Worm (Caenorhabditis elegans) whole organism, L3 larva: ENCODE measurements around the gene C02G6.2.

ENCODE experiments used
- ceh-82 ChIP-seq: fragments of 150-350 bp; optimal IDR thresholded peaks from 2 replicates; lab custom pipeline; 2014; ENCODE audit warnings: missing biosample characterization, missing genetic modification characterization
- ceh-9 ChIP-seq: sonication (generic microtip); optimal IDR thresholded peaks from 2 replicates; lab custom pipeline; 2018; ENCODE audit warnings: missing biosample characterization, missing genetic modification characterization
- daf-12 ChIP-seq: fragments of 150-350 bp; optimal IDR thresholded peaks from 2 replicates; lab custom pipeline; 2014; ENCODE audit warnings: missing biosample characterization, missing genetic modification reagents, missing genetic modification characterization
- elt-1 ChIP-seq: fragments of 150-350 bp; optimal IDR thresholded peaks from 2 replicates; lab custom pipeline; 2014; ENCODE audit warnings: missing biosample characterization, missing genetic modification characterization
- elt-3 ChIP-seq, 3 experiments: fragments of 150-350 bp in 1 of 3; sonication (generic microtip) in 2 of 3; optimal IDR thresholded peaks; 2 replicates in 2 of 3; 4 replicates in 1 of 3; lab custom pipeline; 2014 to 2017; ENCODE audit warnings: missing biosample characterization in 3 of 3, missing genetic modification characterization in 3 of 3
- eor-1 ChIP-seq, 2 experiments: fragments of 150-350 bp; optimal IDR thresholded peaks; 2 replicates each; lab custom pipeline; 2014 to 2018; ENCODE audit warnings: missing biosample characterization in 2 of 2, missing genetic modification characterization in 2 of 2
- fkh-10 ChIP-seq: sonication (generic microtip); optimal IDR thresholded peaks from 2 replicates; lab custom pipeline; 2017; ENCODE audit warnings: missing biosample characterization, missing genetic modification reagents, missing genetic modification characterization
- fkh-2 ChIP-seq: fragments of 150-350 bp; optimal IDR thresholded peaks from 2 replicates; lab custom pipeline; 2014; ENCODE audit warnings: missing biosample characterization, missing genetic modification reagents, missing genetic modification characterization
- hmg-11 ChIP-seq: sonication (generic microtip); optimal IDR thresholded peaks from 2 replicates; lab custom pipeline; 2016; ENCODE audit warnings: missing genetic modification characterization, missing compliant biosample characterization
- jun-1 ChIP-seq: fragments of 150-350 bp; optimal IDR thresholded peaks from 2 replicates; lab custom pipeline; 2014; ENCODE audit warnings: missing biosample characterization, missing genetic modification reagents, missing genetic modification characterization
- lin-15B ChIP-seq: fragments of 150-350 bp; optimal IDR thresholded peaks from 2 replicates; lab custom pipeline; 2014; ENCODE audit warnings: missing biosample characterization, missing genetic modification characterization
- mml-1 ChIP-seq: fragments of 150-350 bp; sonication (generic microtip); optimal IDR thresholded peaks from 3 replicates; lab custom pipeline; 2014; ENCODE audit warnings: missing biosample characterization, missing genetic modification characterization
- nfya-1 ChIP-seq: sonication (generic microtip); optimal IDR thresholded peaks from 2 replicates; lab custom pipeline; 2017; ENCODE audit warnings: missing genetic modification characterization, mild to moderate bottlenecking, missing compliant biosample characterization, antibody characterized with exemption, moderate library complexity; ENCODE audit not compliant: insufficient read depth
- nhr-11 ChIP-seq: fragments of 150-350 bp; optimal IDR thresholded peaks from 2 replicates; lab custom pipeline; 2014; ENCODE audit warnings: missing biosample characterization, missing genetic modification characterization
- nhr-237 ChIP-seq: fragments of 150-350 bp; optimal IDR thresholded peaks from 2 replicates; lab custom pipeline; 2014; ENCODE audit warnings: missing biosample characterization, missing genetic modification characterization
- nhr-76 ChIP-seq: fragments of 150-350 bp; sonication (generic microtip); optimal IDR thresholded peaks from 5 replicates; lab custom pipeline; 2014; ENCODE audit warnings: missing biosample characterization, missing genetic modification characterization
- skn-1 ChIP-seq: fragments of 150-350 bp; optimal IDR thresholded peaks from 2 replicates; lab custom pipeline; 2014; ENCODE audit warnings: missing biosample characterization, missing genetic modification characterization
- snpc-4 ChIP-seq: fragments of 150-350 bp; optimal IDR thresholded peaks from 2 replicates; lab custom pipeline; 2014; ENCODE audit warnings: missing biosample characterization, missing genetic modification characterization
- ztf-11 ChIP-seq: fragments of 150-350 bp; optimal IDR thresholded peaks from 2 replicates; lab custom pipeline; 2014; ENCODE audit warnings: missing biosample characterization, missing genetic modification characterization

C02G6.2 gene

ce11 chrV:5919887-5920286 is 48.0 kb downstream of the C02G6.2 start, which contains the start of gene C04E6.12:
C04E6.12 (minus strand) TSS chrV:5919987.
- TF ChIP-seq snpc-4 (tag; lab: Kevin White, UChicago) (no peak), nhr-237 (no peak), ztf-11 (tag; lab: Kevin White, UChicago) (no peak), nhr-76 (tag; lab: Kevin White, UChicago) (no peak), lin-15B (no peak), hmg-11 (tag; lab: Kevin White, UChicago) (no peak), nfya-1 (tag; lab: Kevin White, UChicago) (no peak), ceh-82 (no peak), nhr-11 (no peak), ceh-9 (no peak), fkh-10 (no peak), daf-12 (no peak), elt-3 (tag; optimal IDR thresholded peaks at IDR 0.05; lab: Kevin White, UChicago) (no peak), eor-1 (tag; optimal IDR thresholded peaks at IDR 0.05; lab: Kevin White, UChicago) (no peak), skn-1 (tag; lab: Kevin White, UChicago) (no peak)
- TF ChIP-seq, all 47 proteins: peak for 0

ce11 chrV:5921761-5922160 is 49.9 kb downstream of the C02G6.2 start:
- TF ChIP-seq fkh-2, result no peak
- peak; percentile 6 for TF ChIP-seq nhr-11
- TF ChIP-seq elt-3 (tag; optimal IDR thresholded peaks at IDR 0.05; lab: Kevin White, UChicago), result no peak

DNA sequence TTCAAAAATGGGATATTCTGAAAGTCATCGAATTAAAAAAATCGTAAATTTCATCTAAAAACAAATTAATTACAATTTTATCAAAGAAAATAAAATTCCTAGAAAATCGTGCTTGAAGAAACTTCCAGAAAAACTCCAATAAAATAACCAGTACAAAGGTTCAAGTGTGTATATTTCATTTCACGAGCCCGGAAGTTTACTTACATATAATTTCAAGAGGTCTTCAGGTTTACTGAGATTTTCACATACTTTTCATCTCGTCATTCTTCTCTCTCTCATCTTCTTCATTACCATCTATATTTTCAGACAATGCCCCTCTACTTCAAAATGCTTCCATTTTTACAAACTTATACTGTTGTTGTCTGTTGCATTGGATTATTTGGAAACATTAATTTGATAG is 50.4 kb downstream of the C02G6.2 start, which contains the start of gene srsx-18:
Gene srsx-18 (plus strand): TSS at position 301 of the 400 bp plus-strand sequence.
- TF ChIP-seq elt-1 (no peak), ceh-82 (no peak), nhr-237 (no peak), snpc-4 (tag; lab: Kevin White, UChicago) (no peak), mml-1 (tag; lab: Kevin White, UChicago) (no peak), fkh-2 (no peak), jun-1 (tag; lab: Kevin White, UChicago) (no peak), fkh-10 (no peak)
